Worm (Caenorhabditis elegans) whole organism, L1 larva: ENCODE results near the gene sru-9.
A peak's percentile ranks its signal among the peaks of the same experiment; 100 is the strongest.
"Not testable (repeated sequence)": the region's sequence is repeated elsewhere in the genome, so short reads cannot be mapped to it uniquely, and the experiment has no call there.

Source experiments
- C16A3.4 ChIP-seq: fragments of 150-350 bp; optimal IDR thresholded peaks from 2 replicates; lab custom pipeline; 2014; ENCODE audit warnings: missing biosample characterization, missing genetic modification characterization
- aha-1 ChIP-seq: fragments of 150-350 bp; optimal IDR thresholded peaks from 2 replicates; lab custom pipeline; 2014; ENCODE audit warnings: missing biosample characterization, missing genetic modification characterization
- alr-1 ChIP-seq: fragments of 200-800 bp; sonication (Bioruptor generic); optimal IDR thresholded peaks from 2 replicates; lab custom pipeline; 2018; ENCODE audit warnings: borderline replicate concordance, mild to moderate bottlenecking, missing genetic modification characterization, missing compliant biosample characterization
- ceh-8 ChIP-seq: fragments of 200-800 bp; sonication (Bioruptor generic); optimal IDR thresholded peaks from 2 replicates; lab custom pipeline; 2018; ENCODE audit warnings: mild to moderate bottlenecking, missing genetic modification characterization, moderate library complexity, missing compliant biosample characterization
- ceh-88 ChIP-seq: fragments of 200-800 bp; sonication (Bioruptor generic); IDR thresholded peaks from 2 replicates; pipeline ENCODE4 v1.3.6; 2022; ENCODE audit warnings: missing genetic modification characterization, missing compliant biosample characterization
- efl-1 ChIP-seq, 4 experiments: fragments of 150-350 bp; optimal IDR thresholded peaks in 3 of 4; peaks in 1 of 4; 1 replicate in 1 of 4; 2 replicates in 3 of 4; lab custom pipeline; 2014; ENCODE audit warnings: missing biosample characterization in 2 of 4, missing genetic modification characterization in 2 of 4, missing genetic modification reagents in 2 of 4
- ets-5 ChIP-seq: fragments of 200-800 bp; sonication (Bioruptor generic); IDR thresholded peaks from 2 replicates; pipeline ENCODE4 v1.3.6; 2022; ENCODE audit warnings: missing genetic modification characterization, missing compliant biosample characterization
- fkh-8 ChIP-seq: sonication (generic microtip); optimal IDR thresholded peaks from 2 replicates; lab custom pipeline; 2016; ENCODE audit warnings: mild to moderate bottlenecking, missing genetic modification characterization, missing compliant biosample characterization
- hlh-4 ChIP-seq: sonication (generic microtip); optimal IDR thresholded peaks from 2 replicates; lab custom pipeline; 2016; ENCODE audit warnings: mild to moderate bottlenecking, missing genetic modification characterization, missing compliant biosample characterization
- isw-1 ChIP-seq: fragments of 200-800 bp; sonication (Bioruptor generic); IDR thresholded peaks from 2 replicates; pipeline ENCODE4 v1.3.6; 2022; ENCODE audit warnings: missing genetic modification characterization, missing compliant biosample characterization
- jun-1 ChIP-seq: fragments of 150-350 bp; optimal IDR thresholded peaks from 2 replicates; lab custom pipeline; 2014; ENCODE audit warnings: missing biosample characterization, missing genetic modification reagents, missing genetic modification characterization
- lin-13 ChIP-seq: fragments of 150-350 bp; optimal IDR thresholded peaks from 2 replicates; lab custom pipeline; 2014; ENCODE audit warnings: missing biosample characterization, missing genetic modification reagents, missing genetic modification characterization
- lin-14 ChIP-seq: fragments of 200-800 bp; sonication (Bioruptor generic); optimal IDR thresholded peaks from 2 replicates; lab custom pipeline; 2018; ENCODE audit warnings: mild to moderate bottlenecking, missing genetic modification characterization, moderate library complexity, missing compliant biosample characterization
- mab-9 ChIP-seq: fragments of 200-800 bp; sonication (Bioruptor generic); IDR thresholded peaks from 2 replicates; pipeline ENCODE4 v1.3.6; 2022; ENCODE audit warnings: missing genetic modification reagents, missing genetic modification characterization, missing compliant biosample characterization
- mef-2 ChIP-seq: fragments of 150-350 bp; optimal IDR thresholded peaks from 2 replicates; lab custom pipeline; 2014; ENCODE audit warnings: missing biosample characterization, missing genetic modification characterization
- mep-1 ChIP-seq: fragments of 150-350 bp; optimal IDR thresholded peaks from 2 replicates; lab custom pipeline; 2014; ENCODE audit warnings: missing biosample characterization, missing genetic modification characterization
- nhr-11 ChIP-seq: fragments of 150-350 bp; optimal IDR thresholded peaks from 2 replicates; lab custom pipeline; 2014; ENCODE audit warnings: missing biosample characterization, missing genetic modification characterization
- nhr-20 ChIP-seq: sonication (generic microtip); optimal IDR thresholded peaks from 2 replicates; lab custom pipeline; 2016; ENCODE audit warnings: mild to moderate bottlenecking, missing genetic modification characterization, missing compliant biosample characterization
- nhr-237 ChIP-seq: fragments of 150-350 bp; optimal IDR thresholded peaks from 2 replicates; lab custom pipeline; 2014; ENCODE audit warnings: missing biosample characterization, missing genetic modification characterization
- nhr-28 ChIP-seq: fragments of 150-350 bp; optimal IDR thresholded peaks from 2 replicates; lab custom pipeline; 2014; ENCODE audit warnings: missing biosample characterization, missing genetic modification characterization
- nhr-47 ChIP-seq: sonication (generic microtip); optimal IDR thresholded peaks from 2 replicates; lab custom pipeline; 2016; ENCODE audit warnings: mild to moderate bottlenecking, missing genetic modification characterization, moderate library complexity, missing compliant biosample characterization
- nhr-71 ChIP-seq: sonication (generic microtip); optimal IDR thresholded peaks from 2 replicates; lab custom pipeline; 2016; ENCODE audit warnings: mild to moderate bottlenecking, missing genetic modification characterization, moderate library complexity, missing compliant biosample characterization
- nhr-84 ChIP-seq: sonication (generic microtip); optimal IDR thresholded peaks from 2 replicates; lab custom pipeline; 2017; ENCODE audit warnings: missing biosample characterization, missing genetic modification characterization
- nhr-85 ChIP-seq: sonication (generic microtip); peaks from one replicate; lab custom pipeline; 2016; ENCODE audit warnings: missing genetic modification characterization, inconsistent platforms, missing compliant biosample characterization
- pax-3 ChIP-seq: fragments of 200-800 bp; sonication (Bioruptor generic); optimal IDR thresholded peaks from 2 replicates; lab custom pipeline; 2018; ENCODE audit warnings: mild to moderate bottlenecking, missing genetic modification characterization, moderate library complexity, missing compliant biosample characterization
- skn-1 ChIP-seq: fragments of 150-350 bp; optimal IDR thresholded peaks from 2 replicates; lab custom pipeline; 2014; ENCODE audit warnings: missing biosample characterization, missing genetic modification characterization
- snu-23 ChIP-seq: sonication (generic microtip); optimal IDR thresholded peaks from 2 replicates; lab custom pipeline; 2016; ENCODE audit warnings: missing genetic modification characterization, missing compliant biosample characterization
- sptf-1 ChIP-seq: fragments of 150-350 bp; optimal IDR thresholded peaks from 2 replicates; lab custom pipeline; 2014; ENCODE audit warnings: missing biosample characterization, missing genetic modification characterization
- unc-62 ChIP-seq: fragments of 150-350 bp; optimal IDR thresholded peaks from 2 replicates; lab custom pipeline; 2014; ENCODE audit warnings: missing biosample characterization, missing genetic modification reagents, missing genetic modification characterization
- unc-86 ChIP-seq: sonication (generic microtip); optimal IDR thresholded peaks from 2 replicates; lab custom pipeline; 2016; ENCODE audit warnings: missing genetic modification characterization, missing compliant biosample characterization
- xbp-1 ChIP-seq: sonication (generic microtip); optimal IDR thresholded peaks from 2 replicates; lab custom pipeline; 2016; ENCODE audit warnings: missing genetic modification characterization, missing compliant biosample characterization

sru-9 gene

ce11 chrIV:13588544-13589043, at the start of gene sru-9:
Gene sru-9, plus strand, starts transcription at chrIV:13588993.
- not testable (repeated sequence) for TF ChIP-seq mep-1 (tag; lab: Kevin White, UChicago); mab-9 (GFP tag; lab: Robert Waterston, UW); nhr-28 (tag; lab: Kevin White, UChicago)

ce11 chrIV:13540165-13540564, 48.6 kb upstream of the sru-9 start, which contains the start of gene rsd-2:
Gene rsd-2, minus strand, starts transcription at chrIV:13540265.
- TF ChIP-seq lin-13 (GFP tag; lab: Kevin White, UChicago) = no peak
- no peak for TF ChIP-seq efl-1 (optimal IDR thresholded peaks at IDR 0.05; lab: Kevin White, UChicago)
- peak in 1 of 2 experiments; percentile 66 for TF ChIP-seq efl-1 (GFP tag; optimal IDR thresholded peaks at IDR 0.05 in 1 of 2; lab: Kevin White, UChicago)

- TF ChIP-seq mef-2 (tag; lab: Kevin White, UChicago) = no peak
- TF ChIP-seq ets-5 (GFP tag; lab: Robert Waterston, UW) = no peak
Measured at ce11 chrIV:13548188-13548587, 40.6 kb upstream of the sru-9 start, which contains the start of gene F52G2.3. Gene F52G2.3, minus strand, starts transcription at chrIV:13548230.

- TF ChIP-seq C16A3.4 (tag; lab: Kevin White, UChicago) = no peak
- TF ChIP-seq nhr-20 (tag; lab: Kevin White, UChicago) = no peak
- peak; percentile 15 for TF ChIP-seq hlh-4
- no peak for TF ChIP-seq jun-1 (tag; lab: Kevin White, UChicago)
- TF ChIP-seq unc-62 (GFP tag; lab: Kevin White, UChicago) = no peak
- no peak for TF ChIP-seq fkh-8 (tag; lab: Kevin White, UChicago)
- TF ChIP-seq nhr-84 (tag; lab: Kevin White, UChicago) = no peak
Measured at ce11 chrIV:13549350-13549749, 39.4 kb upstream of the sru-9 start.

ce11 chrIV:13554350-13554749, 34.4 kb upstream of the sru-9 start:
- TF ChIP-seq efl-1 (optimal IDR thresholded peaks at IDR 0.05; lab: Kevin White, UChicago) (no peak), efl-1 (GFP tag; optimal IDR thresholded peaks at IDR 0.05 in 1 of 2; lab: Kevin White, UChicago) (peak in 1 of 2 experiments; percentile 76), skn-1 (no peak), snu-23 (no peak), sptf-1 (no peak)

ce11 chrIV:13555508-13555907, 33.3 kb upstream of the sru-9 start:
- TF ChIP-seq lin-14 (GFP tag; lab: Kevin White, UChicago) (peak; percentile 58), ceh-8 (GFP tag; lab: Kevin White, UChicago) (no peak), pax-3 (tag; lab: Kevin White, UChicago) (no peak)

ce11 chrIV:13557393-13557792, 31.4 kb upstream of the sru-9 start:
- peak; percentile 22 for TF ChIP-seq lin-14 (GFP tag; lab: Kevin White, UChicago)
- TF ChIP-seq nhr-20 (tag; lab: Kevin White, UChicago) = no peak

ce11 chrIV:13559020-13559419, 29.8 kb upstream of the sru-9 start:
- TF ChIP-seq unc-86 (tag; lab: Kevin White, UChicago) = no peak
- no peak for TF ChIP-seq hlh-4
- no peak for TF ChIP-seq mef-2 (tag; lab: Kevin White, UChicago)
- TF ChIP-seq nhr-237 (tag; lab: Kevin White, UChicago) = no peak
- TF ChIP-seq nhr-11 (tag; lab: Kevin White, UChicago) = no peak
- TF ChIP-seq aha-1 (tag; lab: Kevin White, UChicago) = no peak
- no peak for TF ChIP-seq isw-1 (GFP tag; lab: Robert Waterston, UW)
- TF ChIP-seq nhr-85 (tag; lab: Kevin White, UChicago) = no peak
- TF ChIP-seq alr-1 (tag; lab: Kevin White, UChicago) = no peak
- TF ChIP-seq xbp-1 (tag; lab: Kevin White, UChicago) = no peak
- no peak for TF ChIP-seq ets-5 (GFP tag; lab: Robert Waterston, UW)
- TF ChIP-seq fkh-8 (tag; lab: Kevin White, UChicago) = no peak
- TF ChIP-seq ceh-88 (GFP tag; lab: Robert Waterston, UW) = no peak
- no peak for TF ChIP-seq nhr-47 (tag; lab: Kevin White, UChicago)
- TF ChIP-seq nhr-71 (tag; lab: Kevin White, UChicago) = no peak
